Worm (Caenorhabditis elegans) whole organism, L3 larva: Measurements from ENCODE around the gene zipt-3.
"Not testable (repeated sequence)": the region's sequence is repeated elsewhere in the genome, so short reads cannot be mapped to it uniquely, and the experiment has no call there.

Experiments
- ZK546.5 ChIP-seq: sonication (generic microtip); optimal IDR thresholded peaks from 2 replicates; lab custom pipeline; 2017; ENCODE audit warnings: missing biosample characterization, missing genetic modification characterization
- aly-2 ChIP-seq: fragments of 150-350 bp; optimal IDR thresholded peaks from 2 replicates; lab custom pipeline; 2014; ENCODE audit warnings: missing biosample characterization, missing genetic modification characterization
- ceh-16 ChIP-seq: sonication (generic microtip); optimal IDR thresholded peaks from 2 replicates; lab custom pipeline; 2017; ENCODE audit warnings: missing biosample characterization, missing genetic modification characterization
- ceh-28 ChIP-seq: fragments of 150-350 bp; optimal IDR thresholded peaks from 2 replicates; lab custom pipeline; 2014; ENCODE audit warnings: missing biosample characterization, missing genetic modification reagents, missing genetic modification characterization
- daf-12 ChIP-seq: fragments of 150-350 bp; optimal IDR thresholded peaks from 2 replicates; lab custom pipeline; 2014; ENCODE audit warnings: missing biosample characterization, missing genetic modification reagents, missing genetic modification characterization
- egl-5 ChIP-seq: fragments of 150-350 bp; optimal IDR thresholded peaks from 2 replicates; lab custom pipeline; 2017; ENCODE audit warnings: missing biosample characterization, missing genetic modification reagents, missing genetic modification characterization, inconsistent platforms
- elt-2 ChIP-seq: sonication (generic microtip); optimal IDR thresholded peaks from 2 replicates; lab custom pipeline; 2016; ENCODE audit warnings: missing genetic modification reagents, mild to moderate bottlenecking, missing genetic modification characterization, missing compliant biosample characterization
- fkh-10 ChIP-seq: sonication (generic microtip); optimal IDR thresholded peaks from 2 replicates; lab custom pipeline; 2017; ENCODE audit warnings: missing biosample characterization, missing genetic modification reagents, missing genetic modification characterization
- fkh-2 ChIP-seq: fragments of 150-350 bp; optimal IDR thresholded peaks from 2 replicates; lab custom pipeline; 2014; ENCODE audit warnings: missing biosample characterization, missing genetic modification reagents, missing genetic modification characterization
- fos-1 ChIP-seq: fragments of 150-350 bp; optimal IDR thresholded peaks from 2 replicates; lab custom pipeline; 2014; ENCODE audit warnings: missing biosample characterization, missing genetic modification characterization
- jun-1 ChIP-seq: fragments of 150-350 bp; optimal IDR thresholded peaks from 2 replicates; lab custom pipeline; 2014; ENCODE audit warnings: missing biosample characterization, missing genetic modification reagents, missing genetic modification characterization
- mdl-1 ChIP-seq: fragments of 150-350 bp; optimal IDR thresholded peaks from 2 replicates; lab custom pipeline; 2014; ENCODE audit warnings: missing biosample characterization, missing genetic modification characterization
- nhr-43 ChIP-seq: sonication (generic microtip); optimal IDR thresholded peaks from 2 replicates; lab custom pipeline; 2016; ENCODE audit warnings: mild to moderate bottlenecking, missing genetic modification characterization, missing compliant biosample characterization; ENCODE audit not compliant: poor library complexity, severe bottlenecking
- nhr-67 ChIP-seq: fragments of 150-350 bp; optimal IDR thresholded peaks from 2 replicates; lab custom pipeline; 2014; ENCODE audit warnings: missing biosample characterization, missing genetic modification characterization
- nhr-77 ChIP-seq: fragments of 150-350 bp; optimal IDR thresholded peaks from 2 replicates; lab custom pipeline; 2014; ENCODE audit warnings: missing biosample characterization, missing genetic modification characterization
- pha-4 ChIP-seq: fragments of 150-350 bp; optimal IDR thresholded peaks from 2 replicates; lab custom pipeline; 2014; ENCODE audit warnings: missing biosample characterization, missing genetic modification reagents, missing genetic modification characterization
- pqm-1 ChIP-seq: fragments of 150-350 bp; optimal IDR thresholded peaks from 2 replicates; lab custom pipeline; 2017; ENCODE audit warnings: missing biosample characterization, missing genetic modification characterization, inconsistent platforms
- sea-2 ChIP-seq: fragments of 150-350 bp; sonication (generic microtip); optimal IDR thresholded peaks from 4 replicates; lab custom pipeline; 2014; ENCODE audit warnings: missing biosample characterization, missing genetic modification reagents, missing genetic modification characterization
- skn-1 ChIP-seq: fragments of 150-350 bp; optimal IDR thresholded peaks from 2 replicates; lab custom pipeline; 2014; ENCODE audit warnings: missing biosample characterization, missing genetic modification characterization
- tbx-2 ChIP-seq: sonication (generic microtip); optimal IDR thresholded peaks from 2 replicates; lab custom pipeline; 2016; ENCODE audit warnings: mild to moderate bottlenecking, missing genetic modification characterization, missing compliant biosample characterization
- unc-62 ChIP-seq: fragments of 150-350 bp; sonication (generic microtip); optimal IDR thresholded peaks from 4 replicates; lab custom pipeline; 2014; ENCODE audit warnings: missing biosample characterization, missing genetic modification reagents, missing genetic modification characterization
- ztf-4 ChIP-seq: fragments of 150-350 bp; optimal IDR thresholded peaks from 2 replicates; lab custom pipeline; 2014; ENCODE audit warnings: missing biosample characterization, missing genetic modification characterization

zipt-3 gene

ce11 chrII:5742767-5743166 lies 24.8 kb downstream of the zipt-3 start:
- TF ChIP-seq fkh-2 (no peak), elt-2 (tag; lab: Kevin White, UChicago) (peak; percentile 73), aly-2 (no peak), sea-2 (no peak), jun-1 (no peak)

- TF ChIP-seq elt-2 (tag; lab: Kevin White, UChicago) (peak; percentile 95), ZK546.5 (tag; lab: Kevin White, UChicago) (no peak), pqm-1 (tag; lab: Kevin White, UChicago) (peak; percentile 16), daf-12 (tag; lab: Kevin White, UChicago) (no peak)
These were observed 26.4 kb downstream of the zipt-3 start for ce11 chrII:5744342-5744741.

- no peak for TF ChIP-seq jun-1
- peak; percentile 69 for TF ChIP-seq elt-2 (tag; lab: Kevin White, UChicago)
These were observed 27.2 kb downstream of the zipt-3 start, which contains the start of gene F10C1.9 for ce11 chrII:5745088-5745487. Gene F10C1.9 (minus strand): TSS chrII:5745284.

ce11 chrII:5747312-5747711 lies 29.4 kb downstream of the zipt-3 start:
- TF ChIP-seq elt-2 (tag; lab: Kevin White, UChicago) (peak; percentile 94), egl-5 (tag; lab: Kevin White, UChicago) (no peak)

- TF ChIP-seq ceh-16 (tag; lab: Kevin White, UChicago) (no peak), fos-1 (tag; lab: Kevin White, UChicago) (no peak), ceh-28 (no peak), jun-1 (peak; percentile 76), pqm-1 (tag; lab: Kevin White, UChicago) (peak; percentile 97), skn-1 (tag; lab: Kevin White, UChicago) (peak; percentile 1), mdl-1 (tag; lab: Kevin White, UChicago) (no peak), elt-2 (tag; lab: Kevin White, UChicago) (peak; percentile 100), pha-4 (tag; lab: Kevin White, UChicago) (peak; percentile 39), tbx-2 (no peak), nhr-67 (no peak)
These were observed 30.5 kb downstream of the zipt-3 start for ce11 chrII:5748395-5748794.

ce11 chrII:5749733-5750238 lies 31.9 kb downstream of the zipt-3 start, which contains the start of gene ifb-2:
Gene ifb-2 (plus strand): TSS chrII:5750188.
- TF ChIP-seq pqm-1 (tag; lab: Kevin White, UChicago) = peak; percentile 90
- TF ChIP-seq nhr-43 (tag; lab: Kevin White, UChicago) = no peak
- peak; percentile 96 for TF ChIP-seq elt-2 (tag; lab: Kevin White, UChicago)

- TF ChIP-seq elt-2 (tag; lab: Kevin White, UChicago) = peak; percentile 97
- no peak for TF ChIP-seq ztf-4 (tag; lab: Kevin White, UChicago)
- no peak for TF ChIP-seq nhr-43 (tag; lab: Kevin White, UChicago)
- TF ChIP-seq pqm-1 (tag; lab: Kevin White, UChicago) = peak; percentile 92
- peak; percentile 39 for TF ChIP-seq pha-4 (tag; lab: Kevin White, UChicago)
- TF ChIP-seq, all 47 proteins: peak for 3
These were observed 33.4 kb downstream of the zipt-3 start for ce11 chrII:5751353-5751752.

ce11 chrII:5754168-5754567 lies 36.2 kb downstream of the zipt-3 start, which contains the start of gene F10C1.8:
Gene F10C1.8 (plus strand): TSS chrII:5754468.
- no peak for TF ChIP-seq fkh-10 (GFP tag; lab: Kevin White, UChicago)
- TF ChIP-seq elt-2 (tag; lab: Kevin White, UChicago) = peak; percentile 31

- TF ChIP-seq unc-62 (GFP tag; lab: Kevin White, UChicago); fkh-10 (GFP tag; lab: Kevin White, UChicago); nhr-77 (tag; lab: Kevin White, UChicago): not testable (repeated sequence)
- TF ChIP-seq, all 47 proteins: peak for 0; not testable (repeated sequence) for 47
These were observed 39.7 kb downstream of the zipt-3 start, which contains the start of the genes F10C1.3 and F10C1.23 for ce11 chrII:5757656-5758055. Gene F10C1.3 (minus strand): TSS chrII:5757756. Gene F10C1.23 (plus strand): TSS chrII:5758040.
